Fruit fly (Drosophila melanogaster) whole organism, embryonic: ENCODE data around the gene Dis3l2.

ENCODE experiments used
- B-H1 ChIP-seq: fragments of 200-800 bp; sonication (Bioruptor generic); IDR thresholded peaks from 3 replicates; pipeline ENCODE4 v1.3.6; 2022; ENCODE audit warnings: missing biosample characterization, missing genetic modification characterization
- B-H2 ChIP-seq: fragments of 200-800 bp; sonication (Bioruptor generic); optimal IDR thresholded peaks from 2 replicates; lab custom pipeline; 2018; ENCODE audit warnings: missing biosample characterization, mild to moderate bottlenecking, missing genetic modification characterization
- BtbVII ChIP-seq: fragments of 200-800 bp; sonication (Bioruptor generic); optimal IDR thresholded peaks from 3 replicates; lab custom pipeline; 2017; ENCODE audit warnings: missing biosample characterization, mild to moderate bottlenecking, missing genetic modification characterization
- CG10267 ChIP-seq: fragments of 200-800 bp; sonication (Bioruptor generic); optimal IDR thresholded peaks from 2 replicates; lab custom pipeline; 2018; ENCODE audit warnings: missing biosample characterization, mild to moderate bottlenecking, missing genetic modification characterization, moderate library complexity
- CG13287 ChIP-seq: fragments of 200-800 bp; sonication (Bioruptor generic); IDR thresholded peaks from 2 replicates; pipeline ENCODE4 v1.3.6; 2022; ENCODE audit warnings: missing biosample characterization, missing genetic modification characterization; ENCODE audit not compliant: partially characterized antibody
- CG1603 ChIP-seq: fragments of 200-800 bp; sonication (Bioruptor generic); optimal IDR thresholded peaks from 2 replicates; lab custom pipeline; 2019; ENCODE audit warnings: missing biosample characterization, mild to moderate bottlenecking, missing genetic modification characterization, moderate library complexity
- CG16815 ChIP-seq: fragments of 200-800 bp; sonication (Bioruptor generic); optimal IDR thresholded peaks from 3 replicates; lab custom pipeline; 2017; ENCODE audit warnings: missing biosample characterization, mild to moderate bottlenecking, missing genetic modification characterization
- CG2120 ChIP-seq: fragments of 200-800 bp; sonication (Bioruptor generic); optimal IDR thresholded peaks from 3 replicates; lab custom pipeline; 2016; ENCODE audit warnings: missing biosample characterization, missing genetic modification characterization
- CG34376 ChIP-seq: fragments of 200-800 bp; sonication (Bioruptor generic); optimal IDR thresholded peaks from 2 replicates; lab custom pipeline; 2018; ENCODE audit warnings: missing biosample characterization, mild to moderate bottlenecking, missing genetic modification characterization
- CG4617 ChIP-seq: fragments of 200-800 bp; sonication (Bioruptor generic); optimal IDR thresholded peaks from 3 replicates; lab custom pipeline; 2016; ENCODE audit warnings: missing biosample characterization, missing genetic modification characterization, borderline replicate concordance
- CG4820 ChIP-seq: fragments of 200-800 bp; sonication (Bioruptor generic); optimal IDR thresholded peaks from 3 replicates; lab custom pipeline; 2016; ENCODE audit warnings: missing biosample characterization, missing genetic modification characterization
- CG6175 ChIP-seq: fragments of 200-800 bp; sonication (Bioruptor generic); IDR thresholded peaks from 3 replicates; pipeline ENCODE4 v1.3.6; 2022; ENCODE audit warnings: missing biosample characterization, missing genetic modification characterization
- CG8290 ChIP-seq, 3 experiments: fragments of 200-800 bp; sonication (Bioruptor generic); optimal IDR thresholded peaks; 2 replicates each; lab custom pipeline; 2016 to 2019; ENCODE audit warnings: missing biosample characterization in 3 of 3, missing genetic modification characterization in 3 of 3, mild to moderate bottlenecking in 2 of 3, moderate library complexity in 1 of 3
- CHES-1-like ChIP-seq: fragments of 200-800 bp; sonication (Bioruptor generic); optimal IDR thresholded peaks from 2 replicates; lab custom pipeline; 2016; ENCODE audit warnings: missing biosample characterization, missing genetic modification characterization
- Dp ChIP-seq: fragments of 200-800 bp; sonication (Bioruptor generic); optimal IDR thresholded peaks from 2 replicates; lab custom pipeline; 2018; ENCODE audit warnings: missing biosample characterization, mild to moderate bottlenecking, missing genetic modification characterization, moderate library complexity
- E2f2 ChIP-seq: fragments of 200-800 bp; sonication (Bioruptor generic); IDR thresholded peaks from 2 replicates; pipeline ENCODE4 v1.3.6; 2022; ENCODE audit warnings: missing biosample characterization, missing genetic modification characterization
- Ets97D ChIP-seq: fragments of 200-800 bp; sonication (Bioruptor generic); optimal IDR thresholded peaks from 3 replicates; lab custom pipeline; 2016; ENCODE audit warnings: missing biosample characterization, missing genetic modification characterization
- Hr78 ChIP-seq, 2 experiments: fragments of 200-800 bp in 1 of 2; fragments of >200 bp in 1 of 2; sonication (Bioruptor generic) in 1 of 2; optimal IDR thresholded peaks; 2 replicates each; lab custom pipeline; 2017 to 2019; ENCODE audit warnings: missing biosample characterization in 2 of 2, missing genetic modification characterization in 2 of 2, mild to moderate bottlenecking in 1 of 2, moderate library complexity in 1 of 2
- MBD-R2 ChIP-seq: fragments of 200-800 bp; sonication (Bioruptor generic); IDR thresholded peaks from 2 replicates; pipeline ENCODE4 v1.3.6; 2022; ENCODE audit warnings: missing biosample characterization, missing genetic modification characterization
- MESR4 ChIP-seq: fragments of 200-800 bp; sonication (Bioruptor generic); optimal IDR thresholded peaks from 2 replicates; lab custom pipeline; 2018; ENCODE audit warnings: missing biosample characterization, mild to moderate bottlenecking, missing genetic modification characterization, moderate library complexity
- Med ChIP-seq: fragments of 200-800 bp; sonication (Bioruptor generic); peaks from one replicate; lab custom pipeline; 2016; ENCODE audit warnings: missing biosample characterization, missing genetic modification characterization, mild to moderate bottlenecking, inconsistent platforms, moderate library complexity
- Mrtf ChIP-seq: fragments of 200-800 bp; sonication (Bioruptor generic); IDR thresholded peaks from 3 replicates; pipeline ENCODE4 v1.3.6; 2022; ENCODE audit warnings: missing biosample characterization, missing genetic modification characterization
- NFAT ChIP-seq: fragments of 200-800 bp; sonication (Bioruptor generic); IDR thresholded peaks from 2 replicates; pipeline ENCODE4 v1.3.6; 2022; ENCODE audit warnings: missing biosample characterization, missing genetic modification characterization
- Pdp1 ChIP-seq, 2 experiments: fragments of 200-800 bp; sonication (Bioruptor generic); optimal IDR thresholded peaks; 3 replicates each; lab custom pipeline; 2016; ENCODE audit warnings: missing biosample characterization in 2 of 2, missing genetic modification characterization in 2 of 2, mild to moderate bottlenecking in 1 of 2, moderate library complexity in 1 of 2
- Rfx ChIP-seq: fragments of 200-800 bp; sonication (Bioruptor generic); IDR thresholded peaks from 2 replicates; pipeline ENCODE4 v1.3.6; 2022; ENCODE audit warnings: missing biosample characterization, missing genetic modification characterization
- Sin3A ChIP-seq: fragments of >200 bp; optimal IDR thresholded peaks from 2 replicates; lab custom pipeline; 2018
- Taf1 ChIP-seq: fragments of 200-800 bp; sonication (Bioruptor generic); IDR thresholded peaks from 2 replicates; pipeline ENCODE4 v1.3.6; 2022; ENCODE audit warnings: missing biosample characterization, missing genetic modification characterization
- Trl ChIP-seq, 3 experiments: fragments of >200 bp in 2 of 3; fragments of 200-800 bp in 1 of 3; sonication (Bioruptor generic) in 1 of 3; optimal IDR thresholded peaks; 2 replicates in 1 of 3; 3 replicates in 2 of 3; lab custom pipeline; 2016 to 2017; ENCODE audit warnings: missing biosample characterization in 1 of 3, missing genetic modification characterization in 1 of 3
- Xbp1 ChIP-seq: fragments of 200-800 bp; sonication (Bioruptor generic); optimal IDR thresholded peaks from 3 replicates; lab custom pipeline; 2016; ENCODE audit warnings: missing biosample characterization, mild to moderate bottlenecking, missing genetic modification characterization
- az2 ChIP-seq: fragments of 200-800 bp; sonication (Bioruptor generic); optimal IDR thresholded peaks from 3 replicates; lab custom pipeline; 2016; ENCODE audit warnings: missing biosample characterization, missing genetic modification characterization
- bsh ChIP-seq, 2 experiments: fragments of 200-800 bp; sonication (Bioruptor generic); optimal IDR thresholded peaks; 2 replicates each; lab custom pipeline; 2017 to 2018; ENCODE audit warnings: mild to moderate bottlenecking in 2 of 2, missing biosample characterization in 2 of 2, missing genetic modification characterization in 2 of 2, moderate library complexity in 1 of 2
- btn ChIP-seq: fragments of 200-800 bp; sonication (Bioruptor generic); optimal IDR thresholded peaks from 2 replicates; lab custom pipeline; 2016; ENCODE audit warnings: missing biosample characterization, missing genetic modification characterization
- ci ChIP-seq: fragments of 200-800 bp; sonication (Bioruptor generic); IDR thresholded peaks from 3 replicates; pipeline ENCODE4 v1.3.6; 2022; ENCODE audit warnings: missing biosample characterization, missing genetic modification characterization
- croc ChIP-seq: fragments of 200-800 bp; sonication (Bioruptor generic); conservative IDR thresholded peaks from 3 replicates; pipeline ENCODE4 v1.3.6; 2022; ENCODE audit warnings: missing biosample characterization, missing genetic modification characterization
- crp ChIP-seq, 2 experiments: fragments of 200-800 bp; sonication (Bioruptor generic); optimal IDR thresholded peaks; 2 replicates in 1 of 2; 3 replicates in 1 of 2; lab custom pipeline; 2017; ENCODE audit warnings: missing biosample characterization in 2 of 2, missing genetic modification characterization in 2 of 2, mild to moderate bottlenecking in 1 of 2, moderate library complexity in 1 of 2
- dimm ChIP-seq: fragments of 200-800 bp; sonication (Bioruptor generic); IDR thresholded peaks from 2 replicates; pipeline ENCODE4 v1.3.6; 2022; ENCODE audit warnings: missing biosample characterization, missing genetic modification characterization
- exex ChIP-seq: fragments of 200-800 bp; sonication (Bioruptor generic); optimal IDR thresholded peaks from 4 replicates; lab custom pipeline; 2018; ENCODE audit warnings: missing biosample characterization, mild to moderate bottlenecking, missing genetic modification characterization, moderate library complexity
- inv ChIP-seq: fragments of 200-800 bp; sonication (Bioruptor generic); IDR thresholded peaks from 2 replicates; pipeline ENCODE4 v1.3.6; 2022; ENCODE audit warnings: missing biosample characterization, missing genetic modification characterization; ENCODE audit not compliant: partially characterized antibody
- lov ChIP-seq, 2 experiments: fragments of 200-800 bp in 1 of 2; fragments of >200 bp in 1 of 2; sonication (Bioruptor generic) in 1 of 2; IDR thresholded peaks in 1 of 2; optimal IDR thresholded peaks in 1 of 2; 2 replicates in 1 of 2; 3 replicates in 1 of 2; pipeline versions ENCODE4 v1.3.6 to Lab custom; 2017 to 2022; ENCODE audit warnings: missing biosample characterization in 1 of 2, missing genetic modification characterization in 1 of 2
- pfk ChIP-seq: fragments of 200-800 bp; sonication (Bioruptor generic); optimal IDR thresholded peaks from 2 replicates; lab custom pipeline; 2018; ENCODE audit warnings: missing biosample characterization, mild to moderate bottlenecking, missing genetic modification characterization, moderate library complexity
- sim ChIP-seq: fragments of 200-800 bp; sonication (Bioruptor generic); IDR thresholded peaks from 2 replicates; pipeline ENCODE4 v1.3.6; 2022; ENCODE audit warnings: missing biosample characterization, missing genetic modification characterization
- sima ChIP-seq: fragments of 200-800 bp; sonication (Bioruptor generic); optimal IDR thresholded peaks from 2 replicates; lab custom pipeline; 2016; ENCODE audit warnings: missing biosample characterization, missing genetic modification characterization
- slbo ChIP-seq: fragments of 200-800 bp; sonication (Bioruptor generic); IDR thresholded peaks from 2 replicates; pipeline ENCODE4 v1.3.6; 2022; ENCODE audit warnings: missing biosample characterization, missing genetic modification characterization
- slou ChIP-seq: fragments of 200-800 bp; sonication (Bioruptor generic); optimal IDR thresholded peaks from 3 replicates; lab custom pipeline; 2016; ENCODE audit warnings: missing biosample characterization, missing genetic modification characterization
- ssp ChIP-seq: fragments of 200-800 bp; sonication (Bioruptor generic); IDR thresholded peaks from 2 replicates; pipeline ENCODE4 v1.3.6; 2022; ENCODE audit warnings: missing biosample characterization, missing genetic modification characterization
- stwl ChIP-seq: fragments of 200-800 bp; sonication (Bioruptor generic); optimal IDR thresholded peaks from 3 replicates; lab custom pipeline; 2018; ENCODE audit warnings: missing biosample characterization, mild to moderate bottlenecking, missing genetic modification characterization, moderate library complexity
- tll ChIP-seq, 2 experiments: fragments of 200-800 bp in 1 of 2; fragments of >200 bp in 1 of 2; sonication (Bioruptor generic) in 1 of 2; optimal IDR thresholded peaks; 2 replicates each; lab custom pipeline; 2017 to 2019; ENCODE audit warnings: missing biosample characterization in 2 of 2, missing genetic modification characterization in 2 of 2, mild to moderate bottlenecking in 1 of 2, moderate library complexity in 1 of 2
- zf30C ChIP-seq: fragments of 200-800 bp; sonication (Bioruptor generic); optimal IDR thresholded peaks from 3 replicates; lab custom pipeline; 2018; ENCODE audit warnings: missing biosample characterization, mild to moderate bottlenecking, missing genetic modification characterization

The Dis3l2 gene

DNA sequence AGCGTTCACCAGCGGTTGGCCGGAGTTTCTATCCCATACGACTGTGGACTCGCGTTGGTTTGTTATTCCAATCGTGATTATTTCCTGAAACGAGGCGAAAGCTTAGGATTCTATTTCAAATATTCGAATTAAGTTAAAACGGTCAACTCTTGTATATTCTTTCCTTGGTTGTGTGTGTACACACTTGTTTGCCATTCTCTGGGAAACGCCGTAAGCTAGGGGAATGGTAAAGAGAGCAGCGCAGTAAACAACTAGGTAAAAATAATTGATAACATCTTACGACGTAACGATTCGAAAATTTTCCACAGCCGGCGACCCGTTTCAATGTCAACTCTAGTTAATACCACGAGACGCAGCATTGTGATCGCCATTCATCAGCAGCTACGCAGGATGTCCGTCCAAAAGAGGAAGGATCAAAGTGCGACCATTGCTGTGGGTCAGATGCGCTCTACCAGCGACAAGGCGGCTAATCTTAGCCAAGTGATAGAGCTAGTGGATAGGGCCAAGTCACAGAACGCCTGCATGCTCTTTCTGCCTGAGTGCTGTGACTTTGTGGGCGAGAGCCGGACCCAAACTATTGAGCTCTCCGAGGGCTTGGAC lies 8.9 kb upstream of the Dis3l2 start, which contains the start of gene NitFhit (continued):
- 0 out of 2 replicates have a peak, but pooled peaks have one; percentile 4 for TF ChIP-seq slbo
- TF ChIP-seq ci, result peak; percentile 45; the same call in 1 of the 3 replicates
- TF ChIP-seq Hr78 (GFP tag; optimal IDR thresholded peaks at IDR 0.05; lab: Kevin White, UChicago), result no peak
- TF ChIP-seq CG1603 (tag; lab: Kevin White, UChicago), result peak; percentile 75
- TF ChIP-seq NFAT, result peak; percentile 45; the same call in 1 of the 2 replicates
- TF ChIP-seq MESR4 (GFP tag; lab: Kevin White, UChicago), result peak; percentile 46
- no peak for TF ChIP-seq CG16815 (GFP tag; lab: Kevin White, UChicago)
- TF ChIP-seq croc (GFP tag; lab: Robert Waterston, UW), result no peak
- TF ChIP-seq E2f2 (GFP tag; lab: Robert Waterston, UW), result peak; percentile 54
- peak in 1 of 2 experiments; percentile 89 for TF ChIP-seq Pdp1 (GFP tag; optimal IDR thresholded peaks at IDR 0.05; lab: Kevin White, UChicago)
- TF ChIP-seq Rfx (GFP tag; lab: Robert Waterston, UW), result no peak
- peak; percentile 13 for TF ChIP-seq Ets97D
- no peak for TF ChIP-seq Mrtf
- no peak for TF ChIP-seq ssp (GFP tag; lab: Robert Waterston, UW)
- no peak for TF ChIP-seq CG10267 (tag; lab: Kevin White, UChicago)
- TF ChIP-seq CHES-1-like (GFP tag; lab: Kevin White, UChicago), result peak; percentile 5
- TF ChIP-seq crp (GFP tag; optimal IDR thresholded peaks at IDR 0.05; lab: Kevin White, UChicago), result peak in 1 of 2 experiments; percentile 73
- no peak for TF ChIP-seq inv
- peak; percentile 72 for TF ChIP-seq MBD-R2 (GFP tag; lab: Robert Waterston, UW)
- peak; percentile 56 for TF ChIP-seq Dp (GFP tag; lab: Kevin White, UChicago)
- TF ChIP-seq bsh (GFP tag; optimal IDR thresholded peaks at IDR 0.05; lab: Kevin White, UChicago), result peak in 1 of 2 experiments; percentile 21
- peak; percentile 31 for TF ChIP-seq stwl (tag; lab: Kevin White, UChicago)
- peak in 1 of 2 experiments; percentile 18 for TF ChIP-seq Trl (optimal IDR thresholded peaks at IDR 0.05; lab: Kevin White, UChicago)
- no peak for TF ChIP-seq Trl (GFP tag; optimal IDR thresholded peaks at IDR 0.05; lab: Kevin White, UChicago)
- peak; percentile 2 for TF ChIP-seq Xbp1 (GFP tag; lab: Kevin White, UChicago)
- no peak for TF ChIP-seq CG13287 (GFP tag; lab: Robert Waterston, UW)
- TF ChIP-seq CG2120 (GFP tag; lab: Kevin White, UChicago), result peak; percentile 15
- TF ChIP-seq lov (optimal IDR thresholded peaks at IDR 0.05; lab: Kevin White, UChicago), result no peak
- TF ChIP-seq lov (GFP tag; IDR thresholded peaks at IDR 0.05; lab: Robert Waterston, UW), result no peak
- peak; percentile 48 for TF ChIP-seq Med (GFP tag; lab: Kevin White, UChicago)
- TF ChIP-seq BtbVII (GFP tag; lab: Kevin White, UChicago), result no peak
- TF ChIP-seq CG34376 (GFP tag; lab: Kevin White, UChicago), result peak; percentile 39
- no peak for TF ChIP-seq tll (GFP tag; optimal IDR thresholded peaks at IDR 0.05; lab: Kevin White, UChicago)
- TF ChIP-seq B-H1 (GFP tag; lab: Robert Waterston, UW), result no peak
- peak; percentile 31 for TF ChIP-seq Sin3A (lab: Kevin White, UChicago)
- no peak for TF ChIP-seq slou
- TF ChIP-seq dimm, result no peak
- TF ChIP-seq btn, result no peak
- TF ChIP-seq CG4617 (GFP tag; lab: Kevin White, UChicago), result peak; percentile 34
- no peak for TF ChIP-seq sima (GFP tag; lab: Kevin White, UChicago)
- no peak for TF ChIP-seq Taf1 (GFP tag; lab: Robert Waterston, UW)
- peak; percentile 34 for TF ChIP-seq B-H2
- no peak for TF ChIP-seq zf30C (GFP tag; lab: Kevin White, UChicago)
- TF ChIP-seq pfk (GFP tag; lab: Kevin White, UChicago), result no peak
- TF ChIP-seq az2 (GFP tag; lab: Kevin White, UChicago), result no peak
- TF ChIP-seq CG8290 (GFP tag; optimal IDR thresholded peaks at IDR 0.05; lab: Kevin White, UChicago), result no peak
- TF ChIP-seq CG8290 (tag; optimal IDR thresholded peaks at IDR 0.05; lab: Kevin White, UChicago), result peak in 1 of 2 experiments; percentile 17
- TF ChIP-seq sim (GFP tag; lab: Robert Waterston, UW), result no peak
- peak; percentile 8 for TF ChIP-seq exex
- TF ChIP-seq CG4820 (GFP tag; lab: Kevin White, UChicago), result peak; percentile 87
- no peak for TF ChIP-seq CG6175 (GFP tag; lab: Robert Waterston, UW)
